Worm (Caenorhabditis elegans) whole organism, early embryonic: ENCODE results near the gene K10H10.13.
A peak's percentile ranks its signal among the peaks of the same experiment; 100 is the strongest.

Experiments used
- B0310.2 ChIP-seq: sonication (generic microtip); optimal IDR thresholded peaks from 2 replicates; lab custom pipeline; 2016; ENCODE audit warnings: mild to moderate bottlenecking, missing genetic modification characterization, missing compliant biosample characterization
- F13C5.2 ChIP-seq: sonication (generic microtip); optimal IDR thresholded peaks from 2 replicates; lab custom pipeline; 2017; ENCODE audit warnings: mild to moderate bottlenecking, missing genetic modification characterization, inconsistent platforms, missing compliant biosample characterization
- aly-1 ChIP-seq: sonication (generic microtip); optimal IDR thresholded peaks from 2 replicates; lab custom pipeline; 2016; ENCODE audit warnings: missing genetic modification characterization, missing compliant biosample characterization
- ama-1 ChIP-seq: fragments of 150-350 bp; optimal IDR thresholded peaks from 2 replicates; lab custom pipeline; 2014
- ceh-13 ChIP-seq: fragments of 200-800 bp; sonication (Bioruptor generic); optimal IDR thresholded peaks from 2 replicates; lab custom pipeline; 2018; ENCODE audit warnings: mild to moderate bottlenecking, missing genetic modification characterization, missing compliant biosample characterization
- ceh-36 ChIP-seq: sonication (generic microtip); optimal IDR thresholded peaks from 2 replicates; lab custom pipeline; 2016; ENCODE audit warnings: missing genetic modification characterization, inconsistent platforms, missing compliant biosample characterization
- ets-7 ChIP-seq: sonication (generic microtip); optimal IDR thresholded peaks from 2 replicates; lab custom pipeline; 2016; ENCODE audit warnings: missing genotype, missing genetic modification characterization, missing compliant biosample characterization
- flt-1 ChIP-seq: fragments of 200-800 bp; sonication (Bioruptor generic); IDR thresholded peaks from 2 replicates; pipeline ENCODE4 v1.3.6; 2022; ENCODE audit warnings: missing genetic modification characterization, missing compliant biosample characterization
- hmbx-1 ChIP-seq: sonication (generic microtip); optimal IDR thresholded peaks from 2 replicates; lab custom pipeline; 2016; ENCODE audit warnings: mild to moderate bottlenecking, missing genetic modification characterization, missing compliant biosample characterization
- hmg-4 ChIP-seq: fragments of 200-800 bp; sonication (Bioruptor generic); optimal IDR thresholded peaks from 2 replicates; lab custom pipeline; 2018; ENCODE audit warnings: mild to moderate bottlenecking, missing genetic modification characterization, missing compliant biosample characterization
- hnd-1 ChIP-seq: sonication (generic microtip); optimal IDR thresholded peaks from 2 replicates; lab custom pipeline; 2016; ENCODE audit warnings: missing genetic modification characterization, missing compliant biosample characterization
- pes-1 ChIP-seq: fragments of 200-800 bp; sonication (Bioruptor generic); IDR thresholded peaks from 2 replicates; pipeline ENCODE4 v1.3.6; 2022; ENCODE audit warnings: missing genetic modification reagents, missing genetic modification characterization, missing compliant biosample characterization
- scrt-1 ChIP-seq: fragments of 200-800 bp; sonication (Bioruptor generic); IDR thresholded peaks from 2 replicates; pipeline ENCODE4 v1.3.6; 2022; ENCODE audit warnings: missing genetic modification characterization, missing compliant biosample characterization
- sea-1 ChIP-seq: fragments of 200-800 bp; sonication (Bioruptor generic); conservative IDR thresholded peaks from 2 replicates; pipeline ENCODE4 v1.3.6; 2022; ENCODE audit warnings: missing genetic modification characterization, missing compliant biosample characterization
- tbx-11 ChIP-seq: fragments of 200-800 bp; sonication (Bioruptor generic); IDR thresholded peaks from 2 replicates; pipeline ENCODE4 v1.3.6; 2022; ENCODE audit warnings: missing genetic modification characterization, missing compliant biosample characterization
- tbx-37 ChIP-seq: fragments of 200-800 bp; sonication (Bioruptor generic); conservative IDR thresholded peaks from 2 replicates; pipeline ENCODE4 v1.3.6; 2022; ENCODE audit warnings: missing genetic modification reagents, missing genetic modification characterization, missing compliant biosample characterization
- tra-4 ChIP-seq: sonication (generic microtip); optimal IDR thresholded peaks from 2 replicates; lab custom pipeline; 2017; ENCODE audit warnings: missing genetic modification characterization, missing compliant biosample characterization

The K10H10.13 gene

DNA sequence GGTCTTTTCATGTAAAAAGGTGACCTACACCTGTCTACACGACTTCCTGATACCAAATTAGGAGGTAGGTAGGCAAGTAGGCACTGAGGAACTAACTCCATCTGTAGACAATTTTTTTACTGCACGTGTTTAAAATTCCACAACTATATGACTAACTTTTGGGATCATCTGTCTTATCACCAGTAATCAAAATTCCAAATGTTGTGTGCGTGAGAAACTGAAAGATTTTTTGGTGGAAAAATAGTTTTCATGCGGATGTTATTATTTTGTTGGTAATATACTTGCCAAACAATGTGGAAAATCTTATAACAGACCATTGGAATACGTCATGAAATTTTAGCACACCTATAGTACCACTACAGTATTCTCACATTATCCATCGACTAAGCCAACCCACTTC is at the start of gene K10H10.13:
TSS of gene K10H10.13 (minus strand) at position 101 of the 400 bp plus-strand sequence.
- TF ChIP-seq aly-1 (no peak), ama-1 (lab: Kevin White, UChicago) (no peak), B0310.2 (tag; lab: Kevin White, UChicago) (no peak), ets-7 (tag; lab: Kevin White, UChicago) (no peak), pes-1 (GFP tag; lab: Robert Waterston, UW) (no peak), hmg-4 (GFP tag; lab: Kevin White, UChicago) (no peak), hmbx-1 (tag; lab: Kevin White, UChicago) (no peak), flt-1 (GFP tag; lab: Robert Waterston, UW) (no peak), tra-4 (tag; lab: Kevin White, UChicago) (no peak), scrt-1 (no peak), tbx-37 (GFP tag; lab: Robert Waterston, UW) (no peak), ceh-36 (tag; lab: Kevin White, UChicago) (no peak), hnd-1 (tag; lab: Kevin White, UChicago) (no peak), tbx-11 (no peak), sea-1 (GFP tag; lab: Robert Waterston, UW) (no peak), F13C5.2 (tag; lab: Kevin White, UChicago) (no peak)

- TF ChIP-seq pes-1 (GFP tag; lab: Robert Waterston, UW) = no peak
- no peak for TF ChIP-seq scrt-1
- no peak for TF ChIP-seq flt-1 (GFP tag; lab: Robert Waterston, UW)
Observed at ce11 chrII:14555019-14555418, 43.9 kb upstream of the K10H10.13 start.

DNA sequence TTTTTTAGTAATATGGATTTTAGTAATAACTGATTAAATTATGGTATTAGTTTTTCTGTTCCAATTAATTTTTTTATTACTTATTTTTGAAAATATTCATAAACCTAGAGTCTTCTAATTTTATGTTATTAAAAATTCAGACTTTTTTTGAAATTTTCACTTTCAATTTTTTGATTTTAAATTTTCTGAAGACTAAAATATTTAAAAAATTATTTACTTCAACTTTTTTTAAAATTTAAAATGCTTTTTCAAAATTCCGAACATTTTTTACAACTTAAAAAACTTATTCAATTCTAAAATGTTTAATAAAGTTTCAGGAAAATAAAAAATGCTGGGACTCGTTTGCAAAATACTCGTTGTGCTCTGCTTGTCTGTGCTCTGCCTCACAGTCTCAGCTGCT is 39.5 kb upstream of the K10H10.13 start, which contains the start of gene nlp-41:
TSS of gene nlp-41 (plus strand) at position 301 of the 400 bp plus-strand sequence.
- TF ChIP-seq B0310.2 (tag; lab: Kevin White, UChicago) (no peak), ceh-13 (no peak), hmbx-1 (tag; lab: Kevin White, UChicago) (no peak), aly-1 (no peak), sea-1 (GFP tag; lab: Robert Waterston, UW) (no peak)

DNA sequence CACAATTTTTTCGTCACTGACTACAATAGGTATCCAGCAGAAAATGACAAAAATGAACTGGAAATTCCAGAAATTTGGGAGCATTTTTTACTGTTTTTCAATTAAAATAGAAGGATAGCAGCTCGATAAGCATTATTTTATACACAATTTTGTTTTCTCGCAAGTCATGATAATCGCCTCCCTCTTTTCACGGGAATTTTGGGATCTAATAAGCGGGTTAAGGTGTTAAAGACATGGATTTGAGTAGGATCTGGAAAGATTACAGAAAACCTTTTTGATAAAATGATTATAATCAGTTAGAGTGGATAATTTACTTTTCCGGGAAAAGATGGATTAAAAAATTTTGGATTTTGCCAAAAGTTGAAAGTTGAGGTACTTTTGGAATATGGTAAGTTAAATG is 37.6 kb upstream of the K10H10.13 start, which contains the start of gene gcy-29:
TSS of gene gcy-29 (minus strand) at position 101 of the 400 bp plus-strand sequence.
- TF ChIP-seq sea-1 (GFP tag; lab: Robert Waterston, UW) = no peak
- no peak for TF ChIP-seq tbx-11
- no peak for TF ChIP-seq scrt-1
- no peak for TF ChIP-seq hmbx-1 (tag; lab: Kevin White, UChicago)
- TF ChIP-seq tbx-37 (GFP tag; lab: Robert Waterston, UW) = no peak
- no peak for TF ChIP-seq tra-4 (tag; lab: Kevin White, UChicago)
- TF ChIP-seq F13C5.2 (tag; lab: Kevin White, UChicago) = no peak
- no peak for TF ChIP-seq ets-7 (tag; lab: Kevin White, UChicago)
- TF ChIP-seq hmg-4 (GFP tag; lab: Kevin White, UChicago) = no peak
- no peak for TF ChIP-seq pes-1 (GFP tag; lab: Robert Waterston, UW)
- TF ChIP-seq ceh-13 = no peak
- no peak for TF ChIP-seq hnd-1 (tag; lab: Kevin White, UChicago)
- TF ChIP-seq ama-1 (lab: Kevin White, UChicago) = no peak
- no peak for TF ChIP-seq B0310.2 (tag; lab: Kevin White, UChicago)
- no peak for TF ChIP-seq aly-1

ce11 chrII:14540551-14540950 is 29.5 kb upstream of the K10H10.13 start:
- TF ChIP-seq hmg-4 (GFP tag; lab: Kevin White, UChicago) = no peak
- no peak for TF ChIP-seq ama-1 (lab: Kevin White, UChicago)
- no peak for TF ChIP-seq sea-1 (GFP tag; lab: Robert Waterston, UW)

DNA sequence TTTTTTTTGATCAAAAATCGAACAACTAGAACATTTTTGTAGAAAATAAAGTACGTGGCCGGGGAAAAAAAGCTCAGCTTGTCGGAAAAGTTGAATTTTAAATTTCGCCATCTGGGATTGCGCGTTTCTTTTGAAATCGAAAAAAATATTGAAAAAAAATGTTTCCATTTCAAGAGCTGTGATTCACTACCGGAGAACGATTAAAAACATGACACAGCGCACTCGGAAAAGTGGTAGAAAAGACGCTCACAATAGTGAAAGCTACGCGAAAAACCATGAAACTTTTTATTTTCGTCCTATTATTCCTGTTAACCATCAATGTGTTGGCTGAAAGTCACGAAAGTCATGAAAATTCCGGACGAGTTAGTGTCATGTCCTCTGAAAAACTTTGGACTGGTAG is 26.6 kb upstream of the K10H10.13 start, which contains the start of the genes clec-147 and C04H5.7:
TSS of gene clec-147 (minus strand) at position 101 of the 400 bp plus-strand sequence.
TSS of gene C04H5.7 (plus strand) at position 219 of the 400 bp plus-strand sequence.
- TF ChIP-seq scrt-1 (no peak), ceh-36 (tag; lab: Kevin White, UChicago) (no peak), hnd-1 (tag; lab: Kevin White, UChicago) (no peak), ceh-13 (no peak)

ce11 chrII:14534000-14534399 is 22.9 kb upstream of the K10H10.13 start, which contains the start of gene C04H5.1:
TSS of gene C04H5.1 (plus strand) at chrII:14534300.
- TF ChIP-seq flt-1 (GFP tag; lab: Robert Waterston, UW) (no peak), F13C5.2 (tag; lab: Kevin White, UChicago) (no peak), tra-4 (tag; lab: Kevin White, UChicago) (no peak), pes-1 (GFP tag; lab: Robert Waterston, UW) (no peak), sea-1 (GFP tag; lab: Robert Waterston, UW) (no peak)

ce11 chrII:14528233-14528802 is 17.2 kb upstream of the K10H10.13 start, which contains the start of the genes F57C2.5 and spat-1:
TSS of gene F57C2.5 (minus strand) at chrII:14528239.
TSS of gene spat-1 (plus strand) at chrII:14528752.
- peak; percentile 41; the same call in 1 of the 2 replicates for TF ChIP-seq sea-1 (GFP tag; lab: Robert Waterston, UW)
- peak; percentile 19 for TF ChIP-seq hnd-1 (tag; lab: Kevin White, UChicago)
- no peak for TF ChIP-seq hmg-4 (GFP tag; lab: Kevin White, UChicago)
- TF ChIP-seq tbx-11 = no peak
- no peak for TF ChIP-seq aly-1
- TF ChIP-seq flt-1 (GFP tag; lab: Robert Waterston, UW) = no peak
- TF ChIP-seq tbx-37 (GFP tag; lab: Robert Waterston, UW) = 0 out of 2 replicates have a peak, but pooled peaks have one; percentile 41
- TF ChIP-seq ets-7 (tag; lab: Kevin White, UChicago) = peak; percentile 67
- TF ChIP-seq ceh-13 = peak; percentile 38
- TF ChIP-seq hmbx-1 (tag; lab: Kevin White, UChicago) = no peak
- TF ChIP-seq scrt-1 = 0 out of 2 replicates have a peak, but pooled peaks have one; percentile 18
- no peak for TF ChIP-seq ama-1 (lab: Kevin White, UChicago)
- peak; percentile 18 for TF ChIP-seq tra-4 (tag; lab: Kevin White, UChicago)
- TF ChIP-seq F13C5.2 (tag; lab: Kevin White, UChicago) = peak; percentile 45
- TF ChIP-seq B0310.2 (tag; lab: Kevin White, UChicago) = no peak
- TF ChIP-seq ceh-36 (tag; lab: Kevin White, UChicago) = no peak
- TF ChIP-seq pes-1 (GFP tag; lab: Robert Waterston, UW) = peak; percentile 65
